Worm (Caenorhabditis elegans) whole organism, L3 larva: ENCODE data around the gene R11D1.7.

Experiments
- R02D3.7 ChIP-seq: fragments of 150-350 bp; optimal IDR thresholded peaks from 2 replicates; lab custom pipeline; 2014; ENCODE audit warnings: missing biosample characterization, missing genetic modification characterization
- ZK546.5 ChIP-seq: sonication (generic microtip); optimal IDR thresholded peaks from 2 replicates; lab custom pipeline; 2017; ENCODE audit warnings: missing biosample characterization, missing genetic modification characterization
- aly-2 ChIP-seq: fragments of 150-350 bp; optimal IDR thresholded peaks from 2 replicates; lab custom pipeline; 2014; ENCODE audit warnings: missing biosample characterization, missing genetic modification characterization
- ama-1 ChIP-seq: fragments of 150-350 bp; optimal IDR thresholded peaks from 2 replicates; lab custom pipeline; 2018
- ceh-16 ChIP-seq: sonication (generic microtip); optimal IDR thresholded peaks from 2 replicates; lab custom pipeline; 2017; ENCODE audit warnings: missing biosample characterization, missing genetic modification characterization
- ceh-28 ChIP-seq: fragments of 150-350 bp; optimal IDR thresholded peaks from 2 replicates; lab custom pipeline; 2014; ENCODE audit warnings: missing biosample characterization, missing genetic modification reagents, missing genetic modification characterization
- ceh-82 ChIP-seq: fragments of 150-350 bp; optimal IDR thresholded peaks from 2 replicates; lab custom pipeline; 2014; ENCODE audit warnings: missing biosample characterization, missing genetic modification characterization
- ceh-9 ChIP-seq: sonication (generic microtip); optimal IDR thresholded peaks from 2 replicates; lab custom pipeline; 2018; ENCODE audit warnings: missing biosample characterization, missing genetic modification characterization
- daf-12 ChIP-seq: fragments of 150-350 bp; optimal IDR thresholded peaks from 2 replicates; lab custom pipeline; 2014; ENCODE audit warnings: missing biosample characterization, missing genetic modification reagents, missing genetic modification characterization
- egl-27 ChIP-seq: sonication (generic microtip); optimal IDR thresholded peaks from 4 replicates; lab custom pipeline; 2017; ENCODE audit warnings: missing biosample characterization, missing genetic modification reagents, missing genetic modification characterization
- egl-5 ChIP-seq: fragments of 150-350 bp; optimal IDR thresholded peaks from 2 replicates; lab custom pipeline; 2017; ENCODE audit warnings: missing biosample characterization, missing genetic modification reagents, missing genetic modification characterization, inconsistent platforms
- elt-1 ChIP-seq: fragments of 150-350 bp; optimal IDR thresholded peaks from 2 replicates; lab custom pipeline; 2014; ENCODE audit warnings: missing biosample characterization, missing genetic modification characterization
- elt-2 ChIP-seq: sonication (generic microtip); optimal IDR thresholded peaks from 2 replicates; lab custom pipeline; 2016; ENCODE audit warnings: missing genetic modification reagents, mild to moderate bottlenecking, missing genetic modification characterization, missing compliant biosample characterization
- elt-3 ChIP-seq, 3 experiments: fragments of 150-350 bp in 1 of 3; sonication (generic microtip) in 2 of 3; optimal IDR thresholded peaks; 2 replicates in 2 of 3; 4 replicates in 1 of 3; lab custom pipeline; 2014 to 2017; ENCODE audit warnings: missing biosample characterization in 3 of 3, missing genetic modification characterization in 3 of 3
- eor-1 ChIP-seq, 2 experiments: fragments of 150-350 bp; optimal IDR thresholded peaks; 2 replicates each; lab custom pipeline; 2014 to 2018; ENCODE audit warnings: missing biosample characterization in 2 of 2, missing genetic modification characterization in 2 of 2
- fkh-10 ChIP-seq: sonication (generic microtip); optimal IDR thresholded peaks from 2 replicates; lab custom pipeline; 2017; ENCODE audit warnings: missing biosample characterization, missing genetic modification reagents, missing genetic modification characterization
- fkh-2 ChIP-seq: fragments of 150-350 bp; optimal IDR thresholded peaks from 2 replicates; lab custom pipeline; 2014; ENCODE audit warnings: missing biosample characterization, missing genetic modification reagents, missing genetic modification characterization
- fos-1 ChIP-seq: fragments of 150-350 bp; optimal IDR thresholded peaks from 2 replicates; lab custom pipeline; 2014; ENCODE audit warnings: missing biosample characterization, missing genetic modification characterization
- hmg-11 ChIP-seq: sonication (generic microtip); optimal IDR thresholded peaks from 2 replicates; lab custom pipeline; 2016; ENCODE audit warnings: missing genetic modification characterization, missing compliant biosample characterization
- jun-1 ChIP-seq: fragments of 150-350 bp; optimal IDR thresholded peaks from 2 replicates; lab custom pipeline; 2014; ENCODE audit warnings: missing biosample characterization, missing genetic modification reagents, missing genetic modification characterization
- lin-15B ChIP-seq: fragments of 150-350 bp; optimal IDR thresholded peaks from 2 replicates; lab custom pipeline; 2014; ENCODE audit warnings: missing biosample characterization, missing genetic modification characterization
- lin-39 ChIP-seq: fragments of 150-350 bp; optimal IDR thresholded peaks from 2 replicates; lab custom pipeline; 2018; ENCODE audit warnings: missing biosample characterization, missing genetic modification reagents, missing genetic modification characterization
- mdl-1 ChIP-seq: fragments of 150-350 bp; optimal IDR thresholded peaks from 2 replicates; lab custom pipeline; 2014; ENCODE audit warnings: missing biosample characterization, missing genetic modification characterization
- mml-1 ChIP-seq: fragments of 150-350 bp; sonication (generic microtip); optimal IDR thresholded peaks from 3 replicates; lab custom pipeline; 2014; ENCODE audit warnings: missing biosample characterization, missing genetic modification characterization
- nfya-1 ChIP-seq: sonication (generic microtip); optimal IDR thresholded peaks from 2 replicates; lab custom pipeline; 2017; ENCODE audit warnings: missing genetic modification characterization, mild to moderate bottlenecking, missing compliant biosample characterization, antibody characterized with exemption, moderate library complexity; ENCODE audit not compliant: insufficient read depth
- nhr-11 ChIP-seq: fragments of 150-350 bp; optimal IDR thresholded peaks from 2 replicates; lab custom pipeline; 2014; ENCODE audit warnings: missing biosample characterization, missing genetic modification characterization
- nhr-12 ChIP-seq: fragments of 150-350 bp; optimal IDR thresholded peaks from 2 replicates; lab custom pipeline; 2014; ENCODE audit warnings: missing biosample characterization, missing genetic modification characterization
- nhr-23 ChIP-seq: fragments of 150-350 bp; optimal IDR thresholded peaks from 2 replicates; lab custom pipeline; 2014; ENCODE audit warnings: missing biosample characterization, missing genetic modification reagents, missing genetic modification characterization
- nhr-237 ChIP-seq: fragments of 150-350 bp; optimal IDR thresholded peaks from 2 replicates; lab custom pipeline; 2014; ENCODE audit warnings: missing biosample characterization, missing genetic modification characterization
- nhr-25 ChIP-seq: sonication (generic microtip); optimal IDR thresholded peaks from 2 replicates; lab custom pipeline; 2017; ENCODE audit warnings: missing biosample characterization, missing genetic modification characterization
- nhr-28 ChIP-seq: fragments of 150-350 bp; optimal IDR thresholded peaks from 2 replicates; lab custom pipeline; 2014; ENCODE audit warnings: missing biosample characterization, missing genetic modification characterization
- nhr-43 ChIP-seq: sonication (generic microtip); optimal IDR thresholded peaks from 2 replicates; lab custom pipeline; 2016; ENCODE audit warnings: mild to moderate bottlenecking, missing genetic modification characterization, missing compliant biosample characterization; ENCODE audit not compliant: poor library complexity, severe bottlenecking
- nhr-67 ChIP-seq: fragments of 150-350 bp; optimal IDR thresholded peaks from 2 replicates; lab custom pipeline; 2014; ENCODE audit warnings: missing biosample characterization, missing genetic modification characterization
- nhr-76 ChIP-seq: fragments of 150-350 bp; sonication (generic microtip); optimal IDR thresholded peaks from 5 replicates; lab custom pipeline; 2014; ENCODE audit warnings: missing biosample characterization, missing genetic modification characterization
- nhr-77 ChIP-seq: fragments of 150-350 bp; optimal IDR thresholded peaks from 2 replicates; lab custom pipeline; 2014; ENCODE audit warnings: missing biosample characterization, missing genetic modification characterization
- pqm-1 ChIP-seq: fragments of 150-350 bp; optimal IDR thresholded peaks from 2 replicates; lab custom pipeline; 2017; ENCODE audit warnings: missing biosample characterization, missing genetic modification characterization, inconsistent platforms
- sea-2 ChIP-seq: fragments of 150-350 bp; sonication (generic microtip); optimal IDR thresholded peaks from 4 replicates; lab custom pipeline; 2014; ENCODE audit warnings: missing biosample characterization, missing genetic modification reagents, missing genetic modification characterization
- skn-1 ChIP-seq: fragments of 150-350 bp; optimal IDR thresholded peaks from 2 replicates; lab custom pipeline; 2014; ENCODE audit warnings: missing biosample characterization, missing genetic modification characterization
- snpc-4 ChIP-seq: fragments of 150-350 bp; optimal IDR thresholded peaks from 2 replicates; lab custom pipeline; 2014; ENCODE audit warnings: missing biosample characterization, missing genetic modification characterization
- tbx-2 ChIP-seq: sonication (generic microtip); optimal IDR thresholded peaks from 2 replicates; lab custom pipeline; 2016; ENCODE audit warnings: mild to moderate bottlenecking, missing genetic modification characterization, missing compliant biosample characterization
- unc-62 ChIP-seq: fragments of 150-350 bp; sonication (generic microtip); optimal IDR thresholded peaks from 4 replicates; lab custom pipeline; 2014; ENCODE audit warnings: missing biosample characterization, missing genetic modification reagents, missing genetic modification characterization
- zag-1 ChIP-seq: fragments of 150-350 bp; optimal IDR thresholded peaks from 2 replicates; lab custom pipeline; 2014; ENCODE audit warnings: missing biosample characterization, missing genetic modification characterization
- ztf-11 ChIP-seq: fragments of 150-350 bp; optimal IDR thresholded peaks from 2 replicates; lab custom pipeline; 2014; ENCODE audit warnings: missing biosample characterization, missing genetic modification characterization
- ztf-4 ChIP-seq: fragments of 150-350 bp; optimal IDR thresholded peaks from 2 replicates; lab custom pipeline; 2014; ENCODE audit warnings: missing biosample characterization, missing genetic modification characterization

R11D1.7 gene

DNA sequence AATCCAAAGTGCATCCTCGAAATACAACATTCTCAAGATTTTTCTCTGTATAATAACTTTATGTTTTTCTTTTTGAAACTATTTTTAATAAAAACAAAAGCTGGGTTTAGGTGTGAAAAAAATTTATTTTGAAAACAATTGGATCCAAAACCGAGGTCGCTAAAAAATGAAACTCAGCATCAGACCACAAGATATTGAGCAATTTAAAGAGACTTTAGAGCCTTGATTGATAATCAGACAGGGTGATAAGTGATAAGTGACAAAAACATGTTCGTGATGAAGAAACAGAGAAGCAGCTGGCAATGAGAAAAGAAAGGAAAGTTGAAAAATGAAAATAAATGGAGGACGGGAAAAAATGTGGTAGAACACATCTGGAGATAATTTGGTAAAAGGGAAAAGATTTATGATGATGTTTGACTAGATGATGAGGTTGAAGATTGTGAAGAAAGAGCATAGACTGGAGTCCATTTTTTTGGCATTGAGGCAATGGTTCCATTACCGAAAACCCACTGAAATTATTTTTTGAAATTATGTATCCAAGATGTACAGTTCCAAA, 31.8 kb downstream of the R11D1.7 start, which contains the start of gene C15C8.6:
C15C8.6 (minus strand) TSS at position 51 of the 556 bp plus-strand sequence.
- no peak for TF ChIP-seq hmg-11 (tag; lab: Kevin White, UChicago)
- no peak for TF ChIP-seq ceh-82
- no peak for TF ChIP-seq aly-2 (tag; lab: Kevin White, UChicago)
- no peak for TF ChIP-seq nhr-12 (tag; lab: Kevin White, UChicago)
- TF ChIP-seq skn-1 = no peak
- no peak for TF ChIP-seq R02D3.7
- TF ChIP-seq elt-3 (tag; optimal IDR thresholded peaks at IDR 0.05; lab: Kevin White, UChicago) = no peak
- no peak for TF ChIP-seq nhr-23 (tag; lab: Kevin White, UChicago)
- no peak for TF ChIP-seq mml-1 (tag; lab: Kevin White, UChicago)
- no peak for TF ChIP-seq egl-27 (tag; lab: Kevin White, UChicago)
- no peak for TF ChIP-seq elt-2 (tag; lab: Kevin White, UChicago)
- no peak for TF ChIP-seq nhr-28 (tag; lab: Kevin White, UChicago)
- TF ChIP-seq ama-1 = no peak
- no peak for TF ChIP-seq elt-1 (tag; lab: Kevin White, UChicago)
- TF ChIP-seq snpc-4 (tag; lab: Kevin White, UChicago) = no peak
- TF ChIP-seq egl-5 (tag; lab: Kevin White, UChicago) = no peak
- no peak for TF ChIP-seq pqm-1 (tag; lab: Kevin White, UChicago)
- no peak for TF ChIP-seq sea-2

ce11 chrV:12752407-12752806, 32.6 kb downstream of the R11D1.7 start, which contains the start of gene C15C8.8:
C15C8.8 (minus strand) TSS chrV:12752507.
- TF ChIP-seq ztf-11 (tag; lab: Kevin White, UChicago) = no peak
- no peak for TF ChIP-seq ZK546.5 (tag; lab: Kevin White, UChicago)
- no peak for TF ChIP-seq nhr-12 (tag; lab: Kevin White, UChicago)
- no peak for TF ChIP-seq fkh-10
- no peak for TF ChIP-seq elt-3 (tag; optimal IDR thresholded peaks at IDR 0.05; lab: Kevin White, UChicago)
- TF ChIP-seq elt-2 (tag; lab: Kevin White, UChicago) = no peak
- TF ChIP-seq nhr-67 (tag; lab: Kevin White, UChicago) = no peak
- no peak for TF ChIP-seq eor-1 (tag; optimal IDR thresholded peaks at IDR 0.05; lab: Kevin White, UChicago)
- no peak for TF ChIP-seq nhr-76
- TF ChIP-seq jun-1 (tag; lab: Kevin White, UChicago) = no peak
- no peak for TF ChIP-seq lin-39 (tag; lab: Kevin White, UChicago)
- no peak for TF ChIP-seq nhr-11 (tag; lab: Kevin White, UChicago)
- TF ChIP-seq nhr-25 = no peak

ce11 chrV:12754839-12755238, 35.0 kb downstream of the R11D1.7 start, which contains the start of gene gpa-13:
gpa-13 (minus strand) TSS chrV:12754939.
- TF ChIP-seq jun-1 (tag; lab: Kevin White, UChicago) (no peak), snpc-4 (tag; lab: Kevin White, UChicago) (no peak), nhr-67 (tag; lab: Kevin White, UChicago) (no peak), nhr-11 (tag; lab: Kevin White, UChicago) (no peak), ceh-9 (tag; lab: Kevin White, UChicago) (no peak), nfya-1 (tag; lab: Kevin White, UChicago) (no peak), hmg-11 (tag; lab: Kevin White, UChicago) (no peak), mdl-1 (tag; lab: Kevin White, UChicago) (no peak), nhr-237 (tag; lab: Kevin White, UChicago) (no peak), fkh-10 (no peak), R02D3.7 (no peak), sea-2 (no peak), ceh-28 (no peak), nhr-43 (no peak), eor-1 (tag; optimal IDR thresholded peaks at IDR 0.05; lab: Kevin White, UChicago) (no peak), fos-1 (tag; lab: Kevin White, UChicago) (no peak), unc-62 (GFP tag; lab: Kevin White, UChicago) (no peak), ceh-16 (tag; lab: Kevin White, UChicago) (no peak)

- TF ChIP-seq tbx-2 (tag; lab: Kevin White, UChicago) = no peak
- no peak for TF ChIP-seq ztf-4
- no peak for TF ChIP-seq ztf-11 (tag; lab: Kevin White, UChicago)
- no peak for TF ChIP-seq nhr-23 (tag; lab: Kevin White, UChicago)
- TF ChIP-seq ZK546.5 (tag; lab: Kevin White, UChicago) = no peak
- no peak for TF ChIP-seq nhr-77 (tag; lab: Kevin White, UChicago)
- TF ChIP-seq pqm-1 (tag; lab: Kevin White, UChicago) = no peak
- no peak for TF ChIP-seq daf-12 (tag; lab: Kevin White, UChicago)
- no peak for TF ChIP-seq zag-1 (tag; lab: Kevin White, UChicago)
- no peak for TF ChIP-seq mml-1 (tag; lab: Kevin White, UChicago)
- TF ChIP-seq fos-1 (tag; lab: Kevin White, UChicago) = no peak
- no peak for TF ChIP-seq mdl-1 (tag; lab: Kevin White, UChicago)
- TF ChIP-seq lin-15B (tag; lab: Kevin White, UChicago) = no peak
- no peak for TF ChIP-seq fkh-2 (tag; lab: Kevin White, UChicago)
- no peak for TF ChIP-seq lin-39 (tag; lab: Kevin White, UChicago)
Measured at ce11 chrV:12759660-12760059, 39.8 kb downstream of the R11D1.7 start, which contains the start of gene papl-1. papl-1 (minus strand) TSS chrV:12759760.
